Worm (Caenorhabditis elegans): Measurements from ENCODE around the gene K07C11.8.

ce11 chrV:8253946-8254345 lies 36.3 kb upstream of the K07C11.8 start:
- TF ChIP-seq ama-1 (optimal IDR thresholded peaks at IDR 0.05) (no peak), unc-55 (GFP tag; optimal IDR thresholded peaks at IDR 0.05) (no peak)

Data from whole organism, L2 larva.